Fruit fly (Drosophila melanogaster): ENCODE results near the gene Cog8.

DNA sequence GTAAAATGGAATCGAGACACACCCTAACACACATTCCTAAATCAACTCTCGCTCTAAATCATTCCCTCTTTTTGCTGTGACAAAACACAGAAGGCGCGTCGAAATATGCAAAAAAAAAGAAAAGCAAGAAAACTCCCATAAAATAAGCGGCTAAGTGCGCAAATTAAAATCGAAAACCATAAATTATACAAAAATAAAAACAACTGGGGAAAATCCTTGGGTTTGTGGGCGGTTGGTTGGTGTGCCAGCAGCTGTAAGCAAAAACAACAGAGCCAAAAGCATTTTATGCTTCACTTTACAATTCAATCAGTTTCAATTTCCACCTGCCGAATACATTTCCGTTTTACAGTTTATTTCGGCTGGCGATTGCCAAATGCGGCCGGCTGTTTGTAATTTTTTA is 37.1 kb upstream of the Cog8 start, which contains the start of gene CG43438:
- TF ChIP-seq CTCF (optimal IDR thresholded peaks at IDR 0.05) (no peak), CG8478 (optimal IDR thresholded peaks at IDR 0.05) (no peak)
